Worm (Caenorhabditis elegans): ENCODE measurements around the gene acr-18.

The acr-18 gene

DNA sequence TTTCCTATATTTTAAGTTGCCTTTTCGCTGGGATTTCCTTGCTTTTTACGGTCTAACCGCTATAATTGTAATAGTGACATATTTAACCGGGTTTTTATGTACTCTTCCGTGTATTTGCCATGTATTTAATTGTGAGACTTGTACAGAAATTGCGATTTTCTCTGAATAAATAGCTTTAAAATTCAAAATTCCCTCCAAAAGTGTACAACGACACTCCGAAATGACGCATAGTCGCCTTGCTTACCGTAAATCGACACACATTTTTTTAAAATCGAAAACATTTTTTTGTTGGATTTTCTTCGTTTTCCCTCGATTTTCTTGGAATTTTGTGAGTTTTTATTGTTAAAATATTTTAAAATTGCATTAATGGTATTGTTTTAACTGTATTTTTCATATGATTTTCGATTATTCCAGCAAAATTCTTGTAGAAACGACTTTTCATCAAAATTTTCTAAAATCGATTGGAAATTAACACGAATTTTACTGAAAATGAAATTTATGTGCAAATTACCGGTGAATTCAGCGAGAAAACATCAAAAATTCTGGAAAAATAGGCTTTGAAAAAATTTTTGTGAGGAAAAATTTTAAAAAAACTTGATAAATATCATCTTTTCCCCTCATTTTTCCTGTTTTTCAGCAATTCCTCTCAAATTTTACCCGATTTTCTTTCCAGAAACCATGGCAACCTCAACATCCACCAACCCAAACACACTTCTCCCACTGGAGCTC is 10.9 kb upstream of the acr-18 start, which contains the start of gene lsm-5:
Gene lsm-5, plus strand, starts transcription at position 679 of the 729 bp plus-strand sequence.
- TF ChIP-seq cebp-1 (GFP tag; IDR thresholded peaks at IDR 0.05) (no peak), cebp-1 (tag; optimal IDR thresholded peaks at IDR 0.05) (peak; percentile 45), efl-1 (GFP tag; optimal IDR thresholded peaks at IDR 0.05) (peak; percentile 67), hlh-26 (GFP tag; conservative IDR thresholded peaks at IDR 0.05) (no peak), lin-35 (GFP tag; optimal IDR thresholded peaks at IDR 0.05) (peak in 1 of 3 experiments; percentile 83), attf-3 (GFP tag; conservative IDR thresholded peaks at IDR 0.05) (peak; percentile 93), him-1 (tag; optimal IDR thresholded peaks at IDR 0.05) (peak; percentile 34), dpl-1 (GFP tag; optimal IDR thresholded peaks at IDR 0.05) (peak; percentile 57), ama-1 (optimal IDR thresholded peaks at IDR 0.05) (peak; percentile 77), ama-1 (GFP tag; optimal IDR thresholded peaks at IDR 0.05) (no peak), hsf-1 (GFP tag; IDR thresholded peaks at IDR 0.05) (0 out of 2 replicates have a peak, but pooled peaks have one; percentile 9), K11D2.4 (GFP tag; IDR thresholded peaks at IDR 0.05) (no peak), F23B12.7 (tag; optimal IDR thresholded peaks at IDR 0.05; ENCODE audit: insufficient read depth) (peak; percentile 49), lin-54 (GFP tag; optimal IDR thresholded peaks at IDR 0.05) (peak; percentile 79), snpc-4 (GFP tag; optimal IDR thresholded peaks at IDR 0.05) (no peak), snpc-4 (tag; optimal IDR thresholded peaks at IDR 0.05) (peak in 1 of 4 experiments; percentile 25), ztf-25 (GFP tag; IDR thresholded peaks at IDR 0.05) (no peak)

DNA sequence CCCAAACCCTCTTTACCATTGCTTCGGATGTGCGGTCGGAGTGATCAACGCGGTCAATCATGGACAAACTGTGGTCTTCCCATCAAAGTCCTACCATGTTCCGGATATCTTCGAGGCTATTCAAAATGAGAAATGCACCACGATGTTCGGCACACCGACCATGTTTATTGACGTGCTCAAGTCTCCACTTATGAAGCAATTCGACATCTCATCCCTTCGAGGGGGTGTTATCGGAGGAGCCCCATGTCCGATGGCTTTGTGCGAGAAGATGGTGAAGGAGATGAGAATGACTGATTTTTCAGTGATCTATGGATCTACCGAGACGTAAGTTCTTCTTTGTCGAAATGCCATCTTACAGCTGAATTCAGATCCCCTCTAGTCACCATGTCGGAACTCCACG is 9.4 kb upstream of the acr-18 start:
- TF ChIP-seq snpc-1.3 (tag; optimal IDR thresholded peaks at IDR 0.05; ENCODE audit: insufficient read depth): no peak
- TF ChIP-seq ama-1 (optimal IDR thresholded peaks at IDR 0.05): peak; percentile 42
- no peak for TF ChIP-seq ama-1 (GFP tag; optimal IDR thresholded peaks at IDR 0.05)

DNA sequence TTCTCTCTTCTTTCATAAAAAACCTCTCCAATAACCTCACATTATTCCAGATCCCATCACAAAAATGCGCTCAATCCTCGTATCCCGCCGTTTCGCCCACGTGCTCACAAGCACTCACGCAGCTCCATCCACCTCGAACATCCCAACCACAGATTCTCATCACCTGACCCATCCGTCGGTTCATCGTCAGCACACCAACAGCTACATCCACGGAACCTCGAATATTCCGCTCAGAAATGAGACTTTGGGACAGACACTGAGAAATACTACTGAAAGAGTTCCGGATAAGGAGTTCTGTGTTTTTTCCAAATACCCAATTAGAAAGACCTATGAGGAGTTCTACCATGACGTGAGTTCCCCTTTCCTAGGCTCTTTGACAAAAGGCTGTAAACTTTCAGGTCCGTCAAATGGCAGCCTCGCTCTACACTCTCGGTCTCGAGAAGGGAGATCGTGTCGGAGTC is 8.4 kb upstream of the acr-18 start, which contains the start of gene acs-2:
Gene acs-2, plus strand, starts transcription at position 51 of the 461 bp plus-strand sequence.
- TF ChIP-seq attf-6 (GFP tag; IDR thresholded peaks at IDR 0.05) (no peak), ama-1 (optimal IDR thresholded peaks at IDR 0.05) (peak; percentile 85), ama-1 (GFP tag; optimal IDR thresholded peaks at IDR 0.05) (no peak), nhr-80 (tag; optimal IDR thresholded peaks at IDR 0.05) (no peak), xnd-1 (tag; optimal IDR thresholded peaks at IDR 0.05) (no peak), let-607 (tag; optimal IDR thresholded peaks at IDR 0.05) (no peak), atf-7 (tag; optimal IDR thresholded peaks at IDR 0.05) (no peak), unc-62 (GFP tag; optimal IDR thresholded peaks at IDR 0.05) (no peak), nhr-179 (tag; optimal IDR thresholded peaks at IDR 0.05) (no peak), hsf-1 (GFP tag; IDR thresholded peaks at IDR 0.05) (peak; percentile 32; the same call in 1 of the 2 replicates), ztf-6 (GFP tag; IDR thresholded peaks at IDR 0.05) (no peak), F55B11.4 (tag; optimal IDR thresholded peaks at IDR 0.05; ENCODE audit: borderline replicate concordance, insufficient read depth) (no peak), T26A5.8 (tag; optimal IDR thresholded peaks at IDR 0.05) (no peak)

DNA sequence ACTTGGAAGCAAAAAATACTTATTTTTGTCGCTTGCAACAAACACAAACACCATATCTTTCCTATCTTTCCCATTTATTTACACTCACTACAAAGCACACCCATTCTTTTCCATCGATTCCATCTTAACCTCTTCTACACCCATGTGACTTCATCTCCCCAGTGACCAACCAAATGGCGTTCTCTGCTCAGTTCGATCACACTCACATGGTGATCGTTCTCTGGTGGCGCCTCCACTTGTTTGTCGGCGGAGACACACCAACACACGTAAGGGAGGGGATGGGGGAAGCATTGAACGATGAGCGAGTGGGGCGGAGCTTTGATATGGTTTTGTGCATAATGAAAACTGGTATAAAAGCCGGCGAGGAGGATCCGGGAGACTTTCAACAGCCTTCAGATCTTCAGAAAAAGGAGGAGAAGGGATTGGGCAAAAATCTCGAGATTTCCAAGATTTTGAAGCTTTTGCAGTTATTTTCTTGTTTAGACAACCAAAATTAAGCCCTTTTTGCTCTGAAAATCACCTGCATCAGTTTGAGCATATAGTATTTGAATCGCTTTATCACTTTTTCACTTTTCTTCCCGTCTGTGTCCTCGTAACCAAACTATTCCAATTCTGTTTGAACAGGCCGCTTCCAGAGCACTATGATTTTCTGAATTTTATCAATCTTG is 7.7 kb upstream of the acr-18 start:
- TF ChIP-seq madf-3 (GFP tag; IDR thresholded peaks at IDR 0.05): no peak
- no peak for TF ChIP-seq lsl-1 (GFP tag; optimal IDR thresholded peaks at IDR 0.05)
- TF ChIP-seq F33H1.4 (GFP tag; IDR thresholded peaks at IDR 0.05): no peak
- no peak for TF ChIP-seq D2030.7 (GFP tag; IDR thresholded peaks at IDR 0.05)
- TF ChIP-seq F55B11.4 (tag; optimal IDR thresholded peaks at IDR 0.05; ENCODE audit: borderline replicate concordance, insufficient read depth): no peak
- TF ChIP-seq ets-4 (GFP tag; optimal IDR thresholded peaks at IDR 0.05): no peak
- no peak for TF ChIP-seq zim-3 (tag; optimal IDR thresholded peaks at IDR 0.05)
- TF ChIP-seq Y53F4B.3 (GFP tag; IDR thresholded peaks at IDR 0.05): no peak
- no peak for TF ChIP-seq snpc-1.3 (tag; optimal IDR thresholded peaks at IDR 0.05; ENCODE audit: insufficient read depth)
- no peak for TF ChIP-seq nhr-179 (tag; optimal IDR thresholded peaks at IDR 0.05)
- TF ChIP-seq dpl-1 (GFP tag; optimal IDR thresholded peaks at IDR 0.05): no peak
- no peak for TF ChIP-seq repo-1 (tag; optimal IDR thresholded peaks at IDR 0.05)
- TF ChIP-seq snpc-1.1 (tag; optimal IDR thresholded peaks at IDR 0.05; ENCODE audit: insufficient read depth): no peak
- TF ChIP-seq F39B2.1 (GFP tag; IDR thresholded peaks at IDR 0.05): no peak
- no peak for TF ChIP-seq F57A8.1 (GFP tag; optimal IDR thresholded peaks at IDR 0.05)
- TF ChIP-seq C17E4.6 (GFP tag; IDR thresholded peaks at IDR 0.05): no peak
- TF ChIP-seq pha-4 (tag; optimal IDR thresholded peaks at IDR 0.05): no peak
